Worm (Caenorhabditis elegans): ENCODE results near the gene slc-9B.2.

ce11 chrV:16377188-16377587 lies 38.3 kb downstream of the slc-9B.2 start:
- TF ChIP-seq pha-4 (tag; optimal IDR thresholded peaks at IDR 0.05): no peak
- TF ChIP-seq rnt-1 (tag; optimal IDR thresholded peaks at IDR 0.05): no peak
- TF ChIP-seq fax-1 (tag; optimal IDR thresholded peaks at IDR 0.05): no peak
- no peak for TF ChIP-seq tbx-2 (tag; optimal IDR thresholded peaks at IDR 0.05)
- TF ChIP-seq ama-1 (optimal IDR thresholded peaks at IDR 0.05): no peak
